Worm (Caenorhabditis elegans): ENCODE data around the gene C37E2.3.
A peak's percentile ranks its signal among the peaks of the same experiment; 100 is the strongest.

Gene C37E2.3

ce11 chrX:14169569-14170031 is 10.7 kb upstream of the C37E2.3 start, which contains the start of gene sym-4 (continued):
- TF ChIP-seq gei-17 (GFP tag; optimal IDR thresholded peaks at IDR 0.05) (peak; percentile 64), B0261.1 (tag; optimal IDR thresholded peaks at IDR 0.05) (peak; percentile 30), B0035.1 (tag; optimal IDR thresholded peaks at IDR 0.05) (peak; percentile 1), pha-4 (tag; optimal IDR thresholded peaks at IDR 0.05) (peak; percentile 68), nhr-120 (GFP tag; IDR thresholded peaks at IDR 0.05) (no peak), efl-1 (GFP tag; optimal IDR thresholded peaks at IDR 0.05) (peak; percentile 12), Y53F4B.3 (GFP tag; IDR thresholded peaks at IDR 0.05) (no peak), tbp1 (GFP tag; optimal IDR thresholded peaks at IDR 0.05) (peak; percentile 68), atf-7 (tag; optimal IDR thresholded peaks at IDR 0.05) (peak; percentile 78), K12H6.12 (tag; optimal IDR thresholded peaks at IDR 0.05) (peak; percentile 85), F39B2.1 (GFP tag; IDR thresholded peaks at IDR 0.05) (no peak), pbrm-1 (GFP tag; IDR thresholded peaks at IDR 0.05) (peak; percentile 72; the same call in 1 of the 2 replicates), lin-35 (GFP tag; optimal IDR thresholded peaks at IDR 0.05) (peak in 1 of 3 experiments; percentile 77), egrh-3 (GFP tag; IDR thresholded peaks at IDR 0.05) (0 out of 2 replicates have a peak, but pooled peaks have one; percentile 27), F10E7.11 (tag; optimal IDR thresholded peaks at IDR 0.05) (no peak), ztf-22 (GFP tag; optimal IDR thresholded peaks at IDR 0.05) (peak; percentile 79), egl-18 (GFP tag; IDR thresholded peaks at IDR 0.05) (no peak), T26A5.8 (tag; optimal IDR thresholded peaks at IDR 0.05) (no peak), ets-4 (GFP tag; optimal IDR thresholded peaks at IDR 0.05) (peak; percentile 98), F22D6.2 (tag; optimal IDR thresholded peaks at IDR 0.05) (no peak), madf-10 (tag; optimal IDR thresholded peaks at IDR 0.05) (peak; percentile 87), ztf-3 (GFP tag; optimal IDR thresholded peaks at IDR 0.05) (no peak), B0336.3 (GFP tag; IDR thresholded peaks at IDR 0.05) (peak; percentile 89), die-1 (tag; optimal IDR thresholded peaks at IDR 0.05) (peak; percentile 59), ceh-40 (GFP tag; IDR thresholded peaks at IDR 0.05) (no peak), mel-28 (tag; optimal IDR thresholded peaks at IDR 0.05; ENCODE audit: borderline replicate concordance) (no peak), xnd-1 (tag; optimal IDR thresholded peaks at IDR 0.05) (no peak), Y67H2A.10 (GFP tag; conservative IDR thresholded peaks at IDR 0.05) (peak; percentile 73; the same call in 1 of the 2 replicates), F33H1.4 (GFP tag; IDR thresholded peaks at IDR 0.05) (no peak), nhr-27 (tag; optimal IDR thresholded peaks at IDR 0.05) (no peak), nfya-2 (GFP tag; IDR thresholded peaks at IDR 0.05) (no peak), unc-130 (GFP tag; optimal IDR thresholded peaks at IDR 0.05) (no peak), bed-2 (GFP tag; IDR thresholded peaks at IDR 0.05) (no peak), egl-44 (GFP tag; IDR thresholded peaks at IDR 0.05) (peak; percentile 85; the same call in 1 of the 2 replicates), let-526 (GFP tag; IDR thresholded peaks at IDR 0.05) (peak; percentile 83; the same call in 1 of the 2 replicates), lin-40 (tag; optimal IDR thresholded peaks at IDR 0.05) (peak; percentile 90), F57A8.1 (GFP tag; optimal IDR thresholded peaks at IDR 0.05) (no peak), ztf-18 (tag; optimal IDR thresholded peaks at IDR 0.05) (peak; percentile 87), dpff-1 (tag; optimal IDR thresholded peaks at IDR 0.05) (no peak), ama-1 (optimal IDR thresholded peaks at IDR 0.05) (no peak), ama-1 (GFP tag; optimal IDR thresholded peaks at IDR 0.05) (no peak), Y95B8A.8 (GFP tag; IDR thresholded peaks at IDR 0.05) (no peak), ztf-6 (GFP tag; IDR thresholded peaks at IDR 0.05) (no peak), sptf-2 (GFP tag; optimal IDR thresholded peaks at IDR 0.05) (peak; percentile 63), cebp-1 (GFP tag; IDR thresholded peaks at IDR 0.05) (peak; percentile 80), cebp-1 (tag; optimal IDR thresholded peaks at IDR 0.05) (peak; percentile 93), snpc-1.1 (tag; optimal IDR thresholded peaks at IDR 0.05; ENCODE audit: insufficient read depth) (no peak), unc-62 (GFP tag; optimal IDR thresholded peaks at IDR 0.05) (no peak), rec-8 (tag; optimal IDR thresholded peaks at IDR 0.05) (no peak)

Data from whole organism, young adult.